Worm (Caenorhabditis elegans): ENCODE data around the gene rpl-9.

- TF ChIP-seq dao-5 (tag; optimal IDR thresholded peaks at IDR 0.05): no peak
- no peak for TF ChIP-seq W03F9.2 (tag; optimal IDR thresholded peaks at IDR 0.05)
Measured at ce11 chrIII:7535347-7535746, 37.3 kb downstream of the rpl-9 start.

Data from whole organism, L4/young adult.